Worm (Caenorhabditis elegans) whole organism, L1 larva: Measurements from ENCODE around the gene ssq-1.

Experiments
- C34B4.2 ChIP-seq: sonication (generic microtip); optimal IDR thresholded peaks from 2 replicates; lab custom pipeline; 2017; ENCODE audit warnings: mild to moderate bottlenecking, missing genetic modification characterization, missing compliant biosample characterization
- Y116A8C.19 ChIP-seq: sonication (generic microtip); optimal IDR thresholded peaks from 2 replicates; lab custom pipeline; 2016; ENCODE audit warnings: missing compliant biosample characterization, missing genetic modification characterization, borderline replicate concordance
- aha-1 ChIP-seq: fragments of 150-350 bp; optimal IDR thresholded peaks from 2 replicates; lab custom pipeline; 2014; ENCODE audit warnings: missing biosample characterization, missing genetic modification characterization
- blmp-1 ChIP-seq: fragments of 150-350 bp; optimal IDR thresholded peaks from 2 replicates; lab custom pipeline; 2014; ENCODE audit warnings: missing biosample characterization, missing genetic modification characterization
- ceh-88 ChIP-seq: fragments of 200-800 bp; sonication (Bioruptor generic); IDR thresholded peaks from 2 replicates; pipeline ENCODE4 v1.3.6; 2022; ENCODE audit warnings: missing genetic modification characterization, missing compliant biosample characterization
- dsc-1 ChIP-seq: sonication (generic microtip); optimal IDR thresholded peaks from 2 replicates; lab custom pipeline; 2016; ENCODE audit warnings: mild to moderate bottlenecking, missing genetic modification characterization, missing compliant biosample characterization
- efl-1 ChIP-seq, 4 experiments: fragments of 150-350 bp; optimal IDR thresholded peaks in 3 of 4; peaks in 1 of 4; 1 replicate in 1 of 4; 2 replicates in 3 of 4; lab custom pipeline; 2014; ENCODE audit warnings: missing biosample characterization in 2 of 4, missing genetic modification characterization in 2 of 4, missing genetic modification reagents in 2 of 4
- egl-13 ChIP-seq: sonication (generic microtip); optimal IDR thresholded peaks from 2 replicates; lab custom pipeline; 2016; ENCODE audit warnings: missing genotype, missing genetic modification reagents, missing genetic modification characterization, missing compliant biosample characterization
- egl-27 ChIP-seq, 2 experiments: fragments of 150-350 bp in 1 of 2; sonication (generic microtip); optimal IDR thresholded peaks; 3 replicates each; lab custom pipeline; 2017 to 2018; ENCODE audit warnings: missing biosample characterization in 2 of 2, missing genetic modification characterization in 2 of 2, missing genetic modification reagents in 2 of 2
- elt-2 ChIP-seq: sonication (generic microtip); optimal IDR thresholded peaks from 2 replicates; lab custom pipeline; 2016; ENCODE audit warnings: missing genetic modification characterization, mild to moderate bottlenecking, inconsistent platforms, missing compliant biosample characterization, missing genetic modification reagents
- fkh-4 ChIP-seq: sonication (generic microtip); optimal IDR thresholded peaks from 2 replicates; lab custom pipeline; 2016; ENCODE audit warnings: missing compliant biosample characterization, missing genetic modification characterization, borderline replicate concordance
- fos-1 ChIP-seq: fragments of 150-350 bp; optimal IDR thresholded peaks from 2 replicates; lab custom pipeline; 2014; ENCODE audit warnings: missing biosample characterization, missing genetic modification characterization
- grh-1 ChIP-seq: fragments of 200-800 bp; sonication (Bioruptor generic); IDR thresholded peaks from 2 replicates; pipeline ENCODE4 v1.3.6; 2022; ENCODE audit warnings: missing genetic modification reagents, missing genetic modification characterization, missing compliant biosample characterization
- hpl-2 ChIP-seq: fragments of 150-350 bp; optimal IDR thresholded peaks from 2 replicates; lab custom pipeline; 2014; ENCODE audit warnings: missing biosample characterization, missing genetic modification reagents, missing genetic modification characterization
- jun-1 ChIP-seq: fragments of 150-350 bp; optimal IDR thresholded peaks from 2 replicates; lab custom pipeline; 2014; ENCODE audit warnings: missing biosample characterization, missing genetic modification reagents, missing genetic modification characterization
- lin-13 ChIP-seq: fragments of 150-350 bp; optimal IDR thresholded peaks from 2 replicates; lab custom pipeline; 2014; ENCODE audit warnings: missing biosample characterization, missing genetic modification reagents, missing genetic modification characterization
- lir-3 ChIP-seq: sonication (generic microtip); optimal IDR thresholded peaks from 2 replicates; lab custom pipeline; 2016; ENCODE audit warnings: mild to moderate bottlenecking, missing genetic modification characterization, moderate library complexity, missing compliant biosample characterization; ENCODE audit not compliant: poor library complexity
- mef-2 ChIP-seq: fragments of 150-350 bp; optimal IDR thresholded peaks from 2 replicates; lab custom pipeline; 2014; ENCODE audit warnings: missing biosample characterization, missing genetic modification characterization
- nhr-20 ChIP-seq: sonication (generic microtip); optimal IDR thresholded peaks from 2 replicates; lab custom pipeline; 2016; ENCODE audit warnings: mild to moderate bottlenecking, missing genetic modification characterization, missing compliant biosample characterization
- nhr-237 ChIP-seq: fragments of 150-350 bp; optimal IDR thresholded peaks from 2 replicates; lab custom pipeline; 2014; ENCODE audit warnings: missing biosample characterization, missing genetic modification characterization
- nhr-77 ChIP-seq: fragments of 150-350 bp; optimal IDR thresholded peaks from 2 replicates; lab custom pipeline; 2014; ENCODE audit warnings: missing biosample characterization, missing genetic modification characterization
- nhr-84 ChIP-seq: sonication (generic microtip); optimal IDR thresholded peaks from 2 replicates; lab custom pipeline; 2017; ENCODE audit warnings: missing biosample characterization, missing genetic modification characterization
- nhr-85 ChIP-seq: sonication (generic microtip); peaks from one replicate; lab custom pipeline; 2016; ENCODE audit warnings: missing genetic modification characterization, inconsistent platforms, missing compliant biosample characterization
- pag-3 ChIP-seq: sonication (generic microtip); optimal IDR thresholded peaks from 2 replicates; lab custom pipeline; 2017; ENCODE audit warnings: missing genetic modification characterization, mild to moderate bottlenecking, missing compliant biosample characterization, antibody characterized with exemption, borderline replicate concordance; ENCODE audit not compliant: insufficient read depth
- pax-3 ChIP-seq: fragments of 200-800 bp; sonication (Bioruptor generic); optimal IDR thresholded peaks from 2 replicates; lab custom pipeline; 2018; ENCODE audit warnings: mild to moderate bottlenecking, missing genetic modification characterization, moderate library complexity, missing compliant biosample characterization
- pqm-1 ChIP-seq: sonication (generic microtip); optimal IDR thresholded peaks from 3 replicates; lab custom pipeline; 2017; ENCODE audit warnings: missing biosample characterization, missing genetic modification characterization
- rnt-1 ChIP-seq: sonication (generic microtip); optimal IDR thresholded peaks from 2 replicates; lab custom pipeline; 2016; ENCODE audit warnings: mild to moderate bottlenecking, missing genetic modification characterization, moderate library complexity, missing compliant biosample characterization
- snpc-4 ChIP-seq: fragments of 150-350 bp; optimal IDR thresholded peaks from 2 replicates; lab custom pipeline; 2014; ENCODE audit warnings: missing biosample characterization, missing genetic modification characterization
- sup-37 ChIP-seq: fragments of 200-800 bp; sonication (Bioruptor generic); optimal IDR thresholded peaks from 2 replicates; lab custom pipeline; 2018; ENCODE audit warnings: mild to moderate bottlenecking, missing genetic modification characterization, missing compliant biosample characterization
- tlp-1 ChIP-seq: fragments of 150-350 bp; optimal IDR thresholded peaks from 2 replicates; lab custom pipeline; 2014; ENCODE audit warnings: missing biosample characterization, missing genetic modification characterization
- unc-130 ChIP-seq: fragments of 150-350 bp; optimal IDR thresholded peaks from 2 replicates; lab custom pipeline; 2017; ENCODE audit warnings: missing biosample characterization, missing genetic modification characterization, inconsistent platforms
- unc-30 ChIP-seq: sonication (generic microtip); optimal IDR thresholded peaks from 2 replicates; lab custom pipeline; 2017; ENCODE audit warnings: missing biosample characterization, missing genetic modification characterization
- unc-98 ChIP-seq: fragments of 200-800 bp; sonication (Bioruptor generic); IDR thresholded peaks from 2 replicates; pipeline ENCODE4 v1.3.6; 2022; ENCODE audit warnings: missing genetic modification characterization, missing compliant biosample characterization
- ztf-4 ChIP-seq: fragments of 150-350 bp; optimal IDR thresholded peaks from 2 replicates; lab custom pipeline; 2014; ENCODE audit warnings: missing biosample characterization, missing genetic modification characterization

Gene ssq-1

ce11 chrIV:9842071-9842470, 10.3 kb upstream of the ssq-1 start, which contains the start of gene K07F5.17:
K07F5.17 (plus strand) TSS chrIV:9842371.
- no peak for TF ChIP-seq blmp-1 (tag; lab: Kevin White, UChicago)
- no peak for TF ChIP-seq mef-2 (tag; lab: Kevin White, UChicago)
- no peak for TF ChIP-seq unc-130 (tag; lab: Kevin White, UChicago)
- no peak for TF ChIP-seq grh-1 (GFP tag; lab: Robert Waterston, UW)
- TF ChIP-seq nhr-85 (tag; lab: Kevin White, UChicago) = no peak
- TF ChIP-seq hpl-2 (GFP tag; lab: Kevin White, UChicago) = no peak
- no peak for TF ChIP-seq ztf-4 (tag; lab: Kevin White, UChicago)
- no peak for TF ChIP-seq unc-30
- TF ChIP-seq ceh-88 (GFP tag; lab: Robert Waterston, UW) = no peak

DNA sequence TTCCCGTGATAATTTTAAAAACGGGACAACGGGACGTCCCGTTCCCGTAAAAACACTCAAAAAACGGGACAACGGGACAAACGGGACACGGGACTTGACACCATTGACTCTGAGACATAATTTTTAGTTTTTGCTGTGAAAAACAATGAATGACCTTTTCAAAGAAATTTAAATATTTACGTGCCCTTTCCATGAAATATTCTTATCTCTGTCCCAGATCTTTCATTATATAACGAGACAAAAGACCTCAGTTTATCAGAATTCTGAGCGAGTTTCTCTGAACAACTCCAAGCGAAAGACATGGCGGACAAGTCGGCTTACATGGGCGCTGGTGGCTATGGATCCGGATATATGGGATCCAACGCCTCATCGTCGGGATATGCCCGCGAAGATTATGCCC, 8.6 kb upstream of the ssq-1 start, which contains the start of gene nspd-2:
nspd-2 (plus strand) TSS at position 301 of the 400 bp plus-strand sequence.
- TF ChIP-seq jun-1 (tag; lab: Kevin White, UChicago) (no peak), pax-3 (tag; lab: Kevin White, UChicago) (no peak), ceh-88 (GFP tag; lab: Robert Waterston, UW) (no peak), nhr-237 (tag; lab: Kevin White, UChicago) (no peak), tlp-1 (tag; lab: Kevin White, UChicago) (no peak), nhr-20 (tag; lab: Kevin White, UChicago) (no peak), blmp-1 (tag; lab: Kevin White, UChicago) (no peak), Y116A8C.19 (tag; lab: Kevin White, UChicago) (no peak), egl-27 (tag; optimal IDR thresholded peaks at IDR 0.05; lab: Kevin White, UChicago) (no peak), unc-98 (GFP tag; lab: Robert Waterston, UW) (no peak), aha-1 (tag; lab: Kevin White, UChicago) (no peak)

DNA sequence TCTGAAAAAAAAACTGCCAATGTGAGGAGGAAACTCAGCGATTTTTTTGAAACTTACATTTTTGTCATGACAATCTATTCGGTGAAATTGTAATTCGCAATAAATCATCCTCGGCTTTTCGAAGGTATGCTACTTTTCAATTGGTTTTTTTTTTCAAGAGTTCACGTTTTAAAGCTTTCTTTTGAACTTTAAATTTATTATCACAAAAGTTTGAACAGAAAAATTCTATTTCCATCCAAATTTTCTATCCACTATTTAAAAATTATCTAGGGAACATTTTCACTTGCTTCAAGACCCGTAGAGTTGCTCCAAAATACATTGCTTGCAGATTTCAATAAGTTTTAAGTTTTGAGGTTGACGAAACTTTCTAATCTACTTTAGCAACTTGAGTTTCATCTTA, 5.8 kb upstream of the ssq-1 start, which contains the start of gene K07F5.6:
K07F5.6 (minus strand) TSS at position 101 of the 400 bp plus-strand sequence.
- no peak for TF ChIP-seq fkh-4 (tag; lab: Kevin White, UChicago)
- no peak for TF ChIP-seq grh-1 (GFP tag; lab: Robert Waterston, UW)
- TF ChIP-seq nhr-84 (tag; lab: Kevin White, UChicago) = no peak
- TF ChIP-seq efl-1 (optimal IDR thresholded peaks at IDR 0.05; lab: Kevin White, UChicago) = no peak
- peak in 1 of 2 experiments; percentile 64 for TF ChIP-seq efl-1 (GFP tag; optimal IDR thresholded peaks at IDR 0.05 in 1 of 2; lab: Kevin White, UChicago)
- TF ChIP-seq, all 84 proteins: peak for 1

DNA sequence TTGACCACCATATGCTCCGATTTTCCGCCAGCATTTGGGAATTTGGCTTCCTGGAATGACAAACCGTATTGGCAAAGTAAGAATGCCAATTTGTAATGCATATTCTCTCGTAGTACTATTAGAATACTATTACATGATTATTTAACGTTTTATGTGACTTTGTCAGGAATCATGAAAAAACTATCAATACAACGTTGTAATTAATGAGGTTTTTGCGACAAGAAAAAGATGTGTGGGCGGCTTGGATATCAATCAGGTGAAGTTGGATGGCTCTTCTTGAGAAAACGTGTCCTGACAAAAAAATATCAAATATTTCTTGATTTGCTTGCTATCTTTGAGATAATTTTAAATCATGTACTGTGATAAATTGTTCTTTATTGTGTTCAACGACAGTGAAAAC, 4.3 kb upstream of the ssq-1 start, which contains the start of gene K07F5.7:
K07F5.7 (minus strand) TSS at position 101 of the 400 bp plus-strand sequence.
- TF ChIP-seq pqm-1 = no peak
- TF ChIP-seq nhr-77 (tag; lab: Kevin White, UChicago) = no peak
- no peak for TF ChIP-seq dsc-1
- TF ChIP-seq lir-3 (tag; lab: Kevin White, UChicago) = no peak

ce11 chrIV:9849624-9850023, 2.7 kb upstream of the ssq-1 start, which contains the start of gene K07F5.8:
K07F5.8 (minus strand) TSS chrIV:9849724.
- TF ChIP-seq fos-1 (tag; lab: Kevin White, UChicago) = no peak
- TF ChIP-seq pag-3 (tag; lab: Kevin White, UChicago) = no peak
- no peak for TF ChIP-seq sup-37
- TF ChIP-seq egl-13 (tag; lab: Kevin White, UChicago) = no peak
- no peak for TF ChIP-seq elt-2 (tag; lab: Kevin White, UChicago)
- TF ChIP-seq rnt-1 (tag; lab: Kevin White, UChicago) = no peak
- no peak for TF ChIP-seq snpc-4 (tag; lab: Kevin White, UChicago)
- no peak for TF ChIP-seq ztf-4 (tag; lab: Kevin White, UChicago)
- no peak for TF ChIP-seq fkh-4 (tag; lab: Kevin White, UChicago)
- TF ChIP-seq efl-1 (optimal IDR thresholded peaks at IDR 0.05; lab: Kevin White, UChicago) = no peak
- TF ChIP-seq efl-1 (GFP tag; optimal IDR thresholded peaks at IDR 0.05 in 1 of 2; lab: Kevin White, UChicago) = no peak
- TF ChIP-seq C34B4.2 (tag; lab: Kevin White, UChicago) = no peak
- TF ChIP-seq lin-13 (GFP tag; lab: Kevin White, UChicago) = no peak
